Worm (Caenorhabditis elegans) whole organism, young adult: ENCODE results near the gene gtap-2.
A peak's percentile ranks its signal among the peaks of the same experiment; 100 is the strongest.

Source experiments
- B0035.1 ChIP-seq: sonication (generic microtip); optimal IDR thresholded peaks from 2 replicates; lab custom pipeline; 2016; ENCODE audit warnings: missing genetic modification characterization, mild to moderate bottlenecking, missing compliant biosample characterization, missing genotype, missing genetic modification reagents
- B0336.3 ChIP-seq: fragments of 200-800 bp; sonication (Bioruptor generic); IDR thresholded peaks from 2 replicates; pipeline ENCODE4 v1.3.6; 2022; ENCODE audit warnings: missing genetic modification characterization, missing compliant biosample characterization
- C06A6.2 ChIP-seq: fragments of 200-800 bp; sonication (Bioruptor generic); conservative IDR thresholded peaks from 2 replicates; pipeline ENCODE4 v1.3.6; 2022; ENCODE audit warnings: missing genetic modification characterization, missing compliant biosample characterization
- F10E7.11 ChIP-seq: sonication (generic microtip); optimal IDR thresholded peaks from 2 replicates; lab custom pipeline; 2017; ENCODE audit warnings: mild to moderate bottlenecking, missing genetic modification characterization, moderate library complexity, missing compliant biosample characterization
- F23B12.7 ChIP-seq: sonication (generic microtip); optimal IDR thresholded peaks from 2 replicates; lab custom pipeline; 2017; ENCODE audit warnings: missing genetic modification characterization, mild to moderate bottlenecking, missing compliant biosample characterization, antibody characterized with exemption, moderate library complexity; ENCODE audit not compliant: insufficient read depth
- F33H1.4 ChIP-seq: fragments of 200-800 bp; sonication (Bioruptor generic); IDR thresholded peaks from 2 replicates; pipeline ENCODE4 v1.3.6; 2022; ENCODE audit warnings: missing genetic modification reagents, missing genetic modification characterization, missing compliant biosample characterization
- F57A8.1 ChIP-seq: fragments of 200-800 bp; sonication (Bioruptor generic); optimal IDR thresholded peaks from 2 replicates; lab custom pipeline; 2018; ENCODE audit warnings: mild to moderate bottlenecking, missing genetic modification characterization, moderate library complexity, missing compliant biosample characterization
- Y67H2A.10 ChIP-seq: fragments of 200-800 bp; sonication (Bioruptor generic); conservative IDR thresholded peaks from 2 replicates; pipeline ENCODE4 v1.3.6; 2022; ENCODE audit warnings: missing genetic modification reagents, missing genetic modification characterization, missing compliant biosample characterization
- akir-1 ChIP-seq: fragments of 200-800 bp; sonication (Bioruptor generic); optimal IDR thresholded peaks from 2 replicates; lab custom pipeline; 2018; ENCODE audit warnings: mild to moderate bottlenecking, missing genetic modification characterization, moderate library complexity, missing compliant biosample characterization
- ama-1 ChIP-seq, 3 experiments: fragments of 150-350 bp in 1 of 3; sonication (generic microtip) in 2 of 3; optimal IDR thresholded peaks; 2 replicates each; lab custom pipeline; 2014 to 2018; ENCODE audit warnings: missing biosample characterization in 2 of 3, missing genetic modification characterization in 2 of 3, missing genetic modification reagents in 2 of 3
- aptf-2 ChIP-seq: fragments of 200-800 bp; sonication (Bioruptor generic); conservative IDR thresholded peaks from 2 replicates; pipeline ENCODE4 v1.3.6; 2022; ENCODE audit warnings: missing genetic modification reagents, missing genetic modification characterization, missing compliant biosample characterization
- aptf-3 ChIP-seq: fragments of 200-800 bp; sonication (Bioruptor generic); IDR thresholded peaks from 2 replicates; pipeline ENCODE4 v1.3.6; 2022; ENCODE audit warnings: missing genetic modification characterization, missing compliant biosample characterization
- atf-7 ChIP-seq: sonication (generic microtip); optimal IDR thresholded peaks from 2 replicates; lab custom pipeline; 2017; ENCODE audit warnings: mild to moderate bottlenecking, missing genetic modification characterization, missing compliant biosample characterization
- athp-1 ChIP-seq: sonication (generic microtip); optimal IDR thresholded peaks from 2 replicates; lab custom pipeline; 2017; ENCODE audit warnings: mild to moderate bottlenecking, missing genetic modification characterization, missing compliant biosample characterization
- attf-5 ChIP-seq: fragments of 200-800 bp; sonication (Bioruptor generic); optimal IDR thresholded peaks from 2 replicates; lab custom pipeline; 2018; ENCODE audit warnings: mild to moderate bottlenecking, missing genetic modification characterization, missing compliant biosample characterization
- cebp-2 ChIP-seq: fragments of 200-800 bp; sonication (Bioruptor generic); IDR thresholded peaks from 2 replicates; pipeline ENCODE4 v1.3.6; 2022; ENCODE audit warnings: missing genetic modification characterization, missing compliant biosample characterization
- ceh-100 ChIP-seq: fragments of 200-800 bp; sonication (Bioruptor generic); IDR thresholded peaks from 2 replicates; pipeline ENCODE4 v1.3.6; 2022; ENCODE audit warnings: missing genetic modification reagents, missing genetic modification characterization, missing compliant biosample characterization
- ets-4 ChIP-seq: fragments of 200-800 bp; sonication (Bioruptor generic); optimal IDR thresholded peaks from 2 replicates; lab custom pipeline; 2018; ENCODE audit warnings: mild to moderate bottlenecking, missing genetic modification characterization, missing compliant biosample characterization
- hlh-26 ChIP-seq: fragments of 200-800 bp; sonication (Bioruptor generic); conservative IDR thresholded peaks from 2 replicates; pipeline ENCODE4 v1.3.6; 2022; ENCODE audit warnings: missing genetic modification reagents, missing genetic modification characterization, missing compliant biosample characterization
- let-526 ChIP-seq: fragments of 200-800 bp; sonication (Bioruptor generic); IDR thresholded peaks from 2 replicates; pipeline ENCODE4 v1.3.6; 2022; ENCODE audit warnings: missing genetic modification reagents, missing genetic modification characterization, missing compliant biosample characterization
- let-607 ChIP-seq, 2 experiments: fragments of 200-800 bp in 1 of 2; sonication (Bioruptor generic) in 1 of 2; sonication (generic microtip) in 1 of 2; optimal IDR thresholded peaks; 2 replicates each; lab custom pipeline; 2016 to 2018; ENCODE audit warnings: mild to moderate bottlenecking in 2 of 2, missing compliant biosample characterization in 2 of 2, missing genetic modification characterization in 2 of 2, moderate library complexity in 2 of 2, missing genotype in 1 of 2
- lin-40 ChIP-seq: sonication (generic microtip); optimal IDR thresholded peaks from 2 replicates; lab custom pipeline; 2016; ENCODE audit warnings: missing genetic modification characterization, mild to moderate bottlenecking, missing compliant biosample characterization, missing genotype, missing genetic modification reagents
- lin-54 ChIP-seq: fragments of 200-800 bp; sonication (Bioruptor generic); optimal IDR thresholded peaks from 2 replicates; lab custom pipeline; 2018; ENCODE audit warnings: mild to moderate bottlenecking, missing genetic modification characterization, missing compliant biosample characterization
- madf-10 ChIP-seq: sonication (generic microtip); optimal IDR thresholded peaks from 2 replicates; lab custom pipeline; 2016; ENCODE audit warnings: mild to moderate bottlenecking, missing genetic modification characterization, missing compliant biosample characterization
- madf-6 ChIP-seq: fragments of 200-800 bp; sonication (Bioruptor generic); IDR thresholded peaks from 2 replicates; pipeline ENCODE4 v1.3.6; 2022; ENCODE audit warnings: missing genetic modification reagents, missing genetic modification characterization, missing compliant biosample characterization
- mcd-1 ChIP-seq: fragments of 200-800 bp; sonication (Bioruptor generic); IDR thresholded peaks from 2 replicates; pipeline ENCODE4 v1.3.6; 2022; ENCODE audit warnings: missing genetic modification reagents, missing genetic modification characterization, missing compliant biosample characterization
- nfya-2 ChIP-seq: fragments of 200-800 bp; sonication (Bioruptor generic); IDR thresholded peaks from 2 replicates; pipeline ENCODE4 v1.3.6; 2022; ENCODE audit warnings: missing genetic modification reagents, missing genetic modification characterization, missing compliant biosample characterization
- nhr-179 ChIP-seq: sonication (generic microtip); optimal IDR thresholded peaks from 2 replicates; lab custom pipeline; 2016; ENCODE audit warnings: mild to moderate bottlenecking, missing genetic modification characterization, missing compliant biosample characterization
- nhr-27 ChIP-seq: fragments of 200-800 bp; sonication (Bioruptor generic); optimal IDR thresholded peaks from 2 replicates; lab custom pipeline; 2018; ENCODE audit warnings: mild to moderate bottlenecking, missing genetic modification characterization, moderate library complexity, missing compliant biosample characterization
- nhr-80 ChIP-seq: sonication (generic microtip); optimal IDR thresholded peaks from 2 replicates; lab custom pipeline; 2016; ENCODE audit warnings: missing genetic modification characterization, missing compliant biosample characterization
- pbrm-1 ChIP-seq: fragments of 200-800 bp; sonication (Bioruptor generic); IDR thresholded peaks from 2 replicates; pipeline ENCODE4 v1.3.6; 2022; ENCODE audit warnings: missing genetic modification reagents, missing genetic modification characterization, missing compliant biosample characterization
- rcor-1 ChIP-seq: fragments of 200-800 bp; sonication (Bioruptor generic); IDR thresholded peaks from 2 replicates; pipeline ENCODE4 v1.3.6; 2022; ENCODE audit warnings: missing genetic modification reagents, missing genetic modification characterization, missing compliant biosample characterization
- repo-1 ChIP-seq: sonication (generic microtip); optimal IDR thresholded peaks from 2 replicates; lab custom pipeline; 2017; ENCODE audit warnings: mild to moderate bottlenecking, missing genetic modification characterization, missing compliant biosample characterization
- snpc-1.1 ChIP-seq: sonication (generic microtip); optimal IDR thresholded peaks from 2 replicates; lab custom pipeline; 2017; ENCODE audit warnings: missing genetic modification characterization, mild to moderate bottlenecking, missing compliant biosample characterization, antibody characterized with exemption, moderate library complexity, missing genotype, missing genetic modification reagents; ENCODE audit not compliant: insufficient read depth
- snpc-3.4 ChIP-seq: sonication (generic microtip); optimal IDR thresholded peaks from 2 replicates; lab custom pipeline; 2017; ENCODE audit warnings: missing genetic modification characterization, mild to moderate bottlenecking, missing compliant biosample characterization, antibody characterized with exemption, moderate library complexity, missing genotype, missing genetic modification reagents
- sptf-2 ChIP-seq: fragments of 200-800 bp; sonication (Bioruptor generic); optimal IDR thresholded peaks from 2 replicates; lab custom pipeline; 2018; ENCODE audit warnings: mild to moderate bottlenecking, missing genetic modification characterization, missing compliant biosample characterization
- unc-130 ChIP-seq: sonication (generic microtip); optimal IDR thresholded peaks from 2 replicates; lab custom pipeline; 2016; ENCODE audit warnings: missing genetic modification reagents, missing genetic modification characterization, missing compliant biosample characterization
- unc-62 ChIP-seq: fragments of 150-350 bp; optimal IDR thresholded peaks from 2 replicates; lab custom pipeline; 2014; ENCODE audit warnings: missing biosample characterization, missing genetic modification reagents, missing genetic modification characterization
- xnd-1 ChIP-seq: sonication (generic microtip); optimal IDR thresholded peaks from 2 replicates; lab custom pipeline; 2016; ENCODE audit warnings: missing genotype, missing genetic modification reagents, missing genetic modification characterization, missing compliant biosample characterization
- ztf-26 ChIP-seq: sonication (generic microtip); optimal IDR thresholded peaks from 2 replicates; lab custom pipeline; 2017; ENCODE audit warnings: missing genetic modification characterization, missing compliant biosample characterization

gtap-2 gene

DNA sequence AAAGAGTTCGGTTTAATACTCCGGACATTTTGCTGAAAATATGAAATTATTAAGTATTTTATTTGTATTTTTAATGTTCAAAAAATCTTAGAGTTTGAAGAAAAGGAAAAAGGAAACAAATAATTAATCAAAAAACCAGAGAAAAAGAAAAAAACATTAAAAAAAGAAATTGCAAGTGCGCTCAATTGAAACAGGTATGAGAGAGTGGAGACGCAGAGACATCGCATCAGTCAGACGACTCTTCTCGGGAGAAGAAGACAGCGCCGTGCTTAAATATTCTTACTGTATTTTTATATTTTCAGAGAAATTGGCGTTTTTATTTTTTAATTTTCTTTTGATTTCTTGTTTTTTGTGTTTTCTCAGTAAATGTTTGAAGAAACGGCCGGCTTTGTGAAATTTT is 39.7 kb downstream of the gtap-2 start, which contains the start of gene mrpl-36 (continued):
- TF ChIP-seq Y67H2A.10 (GFP tag; lab: Robert Waterston, UW) = no peak
- 0 out of 2 replicates have a peak, but pooled peaks have one; percentile 32 for TF ChIP-seq F33H1.4 (GFP tag; lab: Robert Waterston, UW)
- no peak for TF ChIP-seq nhr-27 (tag; lab: Kevin White, UChicago)
- no peak for TF ChIP-seq athp-1 (tag; lab: Kevin White, UChicago)
- peak; percentile 27 for TF ChIP-seq attf-5
- TF ChIP-seq ets-4 = no peak
- no peak for TF ChIP-seq snpc-1.1 (tag; lab: Kevin White, UChicago)
- TF ChIP-seq unc-130 = no peak
- no peak for TF ChIP-seq B0035.1 (tag; lab: Kevin White, UChicago)
- no peak for TF ChIP-seq atf-7 (tag; lab: Kevin White, UChicago)
- no peak for TF ChIP-seq cebp-2 (GFP tag; lab: Robert Waterston, UW)
- TF ChIP-seq repo-1 = no peak
- TF ChIP-seq hlh-26 (GFP tag; lab: Robert Waterston, UW) = no peak
- TF ChIP-seq unc-62 = no peak
- no peak for TF ChIP-seq F23B12.7
- TF ChIP-seq nfya-2 (GFP tag; lab: Robert Waterston, UW) = no peak
- no peak for TF ChIP-seq let-607 (tag; optimal IDR thresholded peaks at IDR 0.05; lab: Kevin White, UChicago)
- no peak for TF ChIP-seq snpc-3.4 (tag; lab: Kevin White, UChicago)
- no peak for TF ChIP-seq F10E7.11
- no peak for TF ChIP-seq pbrm-1 (GFP tag; lab: Robert Waterston, UW)
- TF ChIP-seq akir-1 = no peak
- no peak for TF ChIP-seq madf-10 (tag; lab: Kevin White, UChicago)
- TF ChIP-seq madf-6 (GFP tag; lab: Robert Waterston, UW) = peak; percentile 69
- no peak for TF ChIP-seq F57A8.1
- no peak for TF ChIP-seq sptf-2 (GFP tag; lab: Kevin White, UChicago)
- no peak for TF ChIP-seq nhr-80 (tag; lab: Kevin White, UChicago)
- TF ChIP-seq lin-40 (tag; lab: Kevin White, UChicago) = no peak
- TF ChIP-seq C06A6.2 (GFP tag; lab: Robert Waterston, UW) = no peak
- no peak for TF ChIP-seq aptf-3
- TF ChIP-seq nhr-179 (tag; lab: Kevin White, UChicago) = no peak
- no peak for TF ChIP-seq let-526 (GFP tag; lab: Robert Waterston, UW)
- no peak for TF ChIP-seq B0336.3 (GFP tag; lab: Robert Waterston, UW)

DNA sequence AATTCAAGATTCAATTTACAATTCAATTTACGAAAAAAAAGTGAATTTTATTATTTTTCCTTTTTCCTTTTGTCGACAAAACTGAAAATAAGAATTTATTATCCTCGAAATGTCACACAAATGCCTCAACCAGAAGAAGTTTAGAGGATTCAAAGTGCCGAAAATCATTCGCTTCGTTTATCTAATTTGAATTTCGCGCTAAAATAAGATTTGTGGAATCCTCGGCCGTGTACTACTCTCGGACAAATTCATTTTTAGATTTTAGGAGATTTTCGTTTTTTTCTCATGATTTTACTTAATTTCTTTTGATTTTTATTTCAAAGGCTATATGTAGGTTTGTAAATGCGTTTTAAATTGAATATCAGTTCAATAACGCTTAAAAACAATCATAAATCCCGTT is 40.3 kb downstream of the gtap-2 start:
- TF ChIP-seq rcor-1 (0 out of 2 replicates have a peak, but pooled peaks have one; percentile 21), madf-10 (tag; lab: Kevin White, UChicago) (no peak), xnd-1 (tag; lab: Kevin White, UChicago) (no peak), madf-6 (GFP tag; lab: Robert Waterston, UW) (peak; percentile 46), ama-1 (optimal IDR thresholded peaks at IDR 0.05; lab: Kevin White, UChicago) (no peak), ama-1 (GFP tag; optimal IDR thresholded peaks at IDR 0.05; lab: Kevin White, UChicago) (no peak), repo-1 (no peak), nhr-80 (tag; lab: Kevin White, UChicago) (no peak), mcd-1 (GFP tag; lab: Robert Waterston, UW) (no peak), ceh-100 (GFP tag; lab: Robert Waterston, UW) (no peak), lin-54 (GFP tag; lab: Kevin White, UChicago) (peak; percentile 48), ztf-26 (tag; lab: Kevin White, UChicago) (no peak), aptf-2 (no peak), sptf-2 (GFP tag; lab: Kevin White, UChicago) (no peak)
- TF ChIP-seq, all 124 proteins: peak for 3
